Fruit fly (Drosophila melanogaster): Measurements from ENCODE around the gene Grip163.

DNA sequence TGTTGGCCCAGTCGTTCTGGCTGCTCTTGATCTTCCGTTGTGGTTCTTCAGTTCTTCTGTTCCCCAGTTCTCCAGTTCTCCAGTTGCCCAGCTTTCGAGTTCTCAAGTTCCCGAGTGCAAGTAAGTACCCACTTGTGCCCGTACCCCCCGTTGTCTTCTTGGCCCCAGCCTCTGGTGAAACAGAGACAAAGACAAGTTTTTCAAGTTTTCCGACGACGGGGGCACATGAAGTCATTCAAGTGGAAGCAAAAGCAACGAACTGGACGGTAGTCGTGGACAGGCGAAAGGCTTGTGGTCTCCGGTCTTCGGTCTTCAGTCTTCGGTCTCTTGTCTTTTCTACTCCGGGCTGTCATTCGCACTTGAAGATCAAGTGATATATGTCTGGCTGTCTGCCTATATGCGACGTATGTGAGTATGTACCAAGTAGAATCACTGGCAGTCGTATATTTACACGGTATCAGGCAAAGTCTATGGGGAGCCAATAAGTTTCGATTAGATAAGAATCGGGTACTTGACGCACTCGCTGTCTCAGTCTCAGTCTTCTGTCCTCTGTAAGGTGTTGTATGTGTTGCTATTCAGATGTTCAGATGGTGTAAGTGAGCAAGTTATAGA, 42.5 kb upstream of the Grip163 start:
- TF ChIP-seq HLH54F (GFP tag; optimal IDR thresholded peaks at IDR 0.05): no peak
- TF ChIP-seq Nf-YB (GFP tag; optimal IDR thresholded peaks at IDR 0.05): peak; percentile 13
- TF ChIP-seq CTCF (GFP tag; optimal IDR thresholded peaks at IDR 0.05): no peak
- no peak for TF ChIP-seq CG7928 (GFP tag; optimal IDR thresholded peaks at IDR 0.05)
- TF ChIP-seq CG6813 (GFP tag; optimal IDR thresholded peaks at IDR 0.05): no peak
- TF ChIP-seq Mrtf (GFP tag; IDR thresholded peaks at IDR 0.05): no peak
